Worm (Caenorhabditis elegans) whole organism, midembryonic: ENCODE results near the gene T02G5.15.

Experiments used
- cog-1 ChIP-seq: sonication (generic microtip); optimal IDR thresholded peaks from 2 replicates; lab custom pipeline; 2016; ENCODE audit warnings: missing genetic modification characterization, missing compliant biosample characterization
- flt-1 ChIP-seq: fragments of 200-800 bp; sonication (Bioruptor generic); IDR thresholded peaks from 2 replicates; pipeline ENCODE4 v1.3.6; 2022; ENCODE audit warnings: missing genetic modification characterization, missing compliant biosample characterization
- klf-2 ChIP-seq: fragments of 200-800 bp; sonication (Bioruptor generic); conservative IDR thresholded peaks from 2 replicates; pipeline ENCODE4 v1.3.6; 2022; ENCODE audit warnings: missing genetic modification reagents, missing genetic modification characterization, missing compliant biosample characterization
- med-1 ChIP-seq: sonication (generic microtip); optimal IDR thresholded peaks from 2 replicates; lab custom pipeline; 2017; ENCODE audit warnings: missing genetic modification characterization, mild to moderate bottlenecking, missing compliant biosample characterization, antibody characterized with exemption, missing genetic modification reagents; ENCODE audit not compliant: insufficient read depth
- ref-1 ChIP-seq: fragments of 200-800 bp; sonication (Bioruptor generic); conservative IDR thresholded peaks from 2 replicates; pipeline ENCODE4 v1.3.6; 2022; ENCODE audit warnings: missing genetic modification reagents, missing genetic modification characterization, missing compliant biosample characterization
- tab-1 ChIP-seq: fragments of 200-800 bp; sonication (Bioruptor generic); IDR thresholded peaks from 2 replicates; pipeline ENCODE4 v1.3.6; 2022; ENCODE audit warnings: missing genetic modification characterization, missing compliant biosample characterization
- ztf-23 ChIP-seq: fragments of 200-800 bp; sonication (Bioruptor generic); IDR thresholded peaks from 2 replicates; pipeline ENCODE4 v1.3.6; 2022; ENCODE audit warnings: missing genetic modification reagents, missing genetic modification characterization, missing compliant biosample characterization
- ztf-29 ChIP-seq: fragments of 200-800 bp; sonication (Bioruptor generic); IDR thresholded peaks from 2 replicates; pipeline ENCODE4 v1.3.6; 2022; ENCODE audit warnings: missing genetic modification reagents, missing genetic modification characterization, missing compliant biosample characterization

- TF ChIP-seq ztf-23 (GFP tag; lab: Robert Waterston, UW): no peak
- TF ChIP-seq flt-1: no peak
- TF ChIP-seq ref-1: no peak
- TF ChIP-seq klf-2 (GFP tag; lab: Robert Waterston, UW): no peak
- no peak for TF ChIP-seq cog-1 (tag; lab: Kevin White, UChicago)
- TF ChIP-seq med-1 (GFP tag; lab: Kevin White, UChicago): no peak
- TF ChIP-seq ztf-29 (GFP tag; lab: Robert Waterston, UW): no peak
- no peak for TF ChIP-seq tab-1 (GFP tag; lab: Robert Waterston, UW)
These were observed 25.8 kb downstream of the T02G5.15 start, which contains the start of gene F10E7.9 for ce11 chrII:7109956-7110355.
